Worm (Caenorhabditis elegans): ENCODE results near the gene alh-3.
"Not testable (repeated sequence)": the region's sequence is repeated elsewhere in the genome, so short reads cannot be mapped to it uniquely, and the experiment has no call there.

The alh-3 gene

ce11 chrIV:11022303-11022702, at the start of gene alh-3:
TSS of gene alh-3 (plus strand) at chrIV:11022603.
- no peak for TF ChIP-seq flt-1 (GFP tag; IDR thresholded peaks at IDR 0.05)
- TF ChIP-seq ztf-23 (GFP tag; IDR thresholded peaks at IDR 0.05), result no peak

- TF ChIP-seq ztf-29 (GFP tag; IDR thresholded peaks at IDR 0.05) (no peak), cog-1 (tag; optimal IDR thresholded peaks at IDR 0.05) (no peak), T22C8.4 (GFP tag; IDR thresholded peaks at IDR 0.05) (no peak), ztf-23 (GFP tag; IDR thresholded peaks at IDR 0.05) (no peak), klf-2 (GFP tag; conservative IDR thresholded peaks at IDR 0.05) (no peak), ref-1 (GFP tag; conservative IDR thresholded peaks at IDR 0.05) (no peak), tab-1 (GFP tag; IDR thresholded peaks at IDR 0.05) (no peak), med-1 (GFP tag; optimal IDR thresholded peaks at IDR 0.05; ENCODE audit: insufficient read depth) (no peak), flt-1 (GFP tag; IDR thresholded peaks at IDR 0.05) (no peak)
These were observed 46.4 kb upstream of the alh-3 start for ce11 chrIV:10975968-10976367.

- TF ChIP-seq klf-2 (GFP tag; conservative IDR thresholded peaks at IDR 0.05), result no peak
- no peak for TF ChIP-seq T22C8.4 (GFP tag; IDR thresholded peaks at IDR 0.05)
- no peak for TF ChIP-seq ref-1 (GFP tag; conservative IDR thresholded peaks at IDR 0.05)
- TF ChIP-seq ztf-29 (GFP tag; IDR thresholded peaks at IDR 0.05), result no peak
These were observed 43.8 kb upstream of the alh-3 start for ce11 chrIV:10978641-10979040.

- TF ChIP-seq ref-1 (GFP tag; conservative IDR thresholded peaks at IDR 0.05) (no peak), ztf-29 (GFP tag; IDR thresholded peaks at IDR 0.05) (no peak), klf-2 (GFP tag; conservative IDR thresholded peaks at IDR 0.05) (no peak), med-1 (GFP tag; optimal IDR thresholded peaks at IDR 0.05; ENCODE audit: insufficient read depth) (no peak), flt-1 (GFP tag; IDR thresholded peaks at IDR 0.05) (no peak), ztf-23 (GFP tag; IDR thresholded peaks at IDR 0.05) (no peak), T22C8.4 (GFP tag; IDR thresholded peaks at IDR 0.05) (no peak)
These were observed 42.7 kb upstream of the alh-3 start for ce11 chrIV:10979689-10980088.

ce11 chrIV:10980628-10981027, 41.8 kb upstream of the alh-3 start:
- no peak for TF ChIP-seq T22C8.4 (GFP tag; IDR thresholded peaks at IDR 0.05)
- no peak for TF ChIP-seq ztf-23 (GFP tag; IDR thresholded peaks at IDR 0.05)
- no peak for TF ChIP-seq ztf-29 (GFP tag; IDR thresholded peaks at IDR 0.05)
- no peak for TF ChIP-seq cog-1 (tag; optimal IDR thresholded peaks at IDR 0.05)
- TF ChIP-seq med-1 (GFP tag; optimal IDR thresholded peaks at IDR 0.05; ENCODE audit: insufficient read depth), result no peak
- TF ChIP-seq ref-1 (GFP tag; conservative IDR thresholded peaks at IDR 0.05), result no peak

- TF ChIP-seq cog-1 (tag; optimal IDR thresholded peaks at IDR 0.05) (no peak), flt-1 (GFP tag; IDR thresholded peaks at IDR 0.05) (no peak), ztf-23 (GFP tag; IDR thresholded peaks at IDR 0.05) (no peak), tab-1 (GFP tag; IDR thresholded peaks at IDR 0.05) (no peak), T22C8.4 (GFP tag; IDR thresholded peaks at IDR 0.05) (no peak), klf-2 (GFP tag; conservative IDR thresholded peaks at IDR 0.05) (no peak), med-1 (GFP tag; optimal IDR thresholded peaks at IDR 0.05; ENCODE audit: insufficient read depth) (no peak)
These were observed 40.6 kb upstream of the alh-3 start, which contains the start of gene Y43E12A.2 for ce11 chrIV:10981761-10982160. TSS of gene Y43E12A.2 (plus strand) at chrIV:10982061.

ce11 chrIV:10985568-10986035, 36.8 kb upstream of the alh-3 start, which contains the start of gene cyb-2.1:
TSS of gene cyb-2.1 (plus strand) at chrIV:10985985.
- no peak for TF ChIP-seq ztf-23 (GFP tag; IDR thresholded peaks at IDR 0.05)
- TF ChIP-seq ref-1 (GFP tag; conservative IDR thresholded peaks at IDR 0.05), result no peak
- TF ChIP-seq tab-1 (GFP tag; IDR thresholded peaks at IDR 0.05), result no peak
- no peak for TF ChIP-seq ztf-29 (GFP tag; IDR thresholded peaks at IDR 0.05)
- no peak for TF ChIP-seq cog-1 (tag; optimal IDR thresholded peaks at IDR 0.05)
- no peak for TF ChIP-seq T22C8.4 (GFP tag; IDR thresholded peaks at IDR 0.05)
- TF ChIP-seq flt-1 (GFP tag; IDR thresholded peaks at IDR 0.05), result no peak
- no peak for TF ChIP-seq med-1 (GFP tag; optimal IDR thresholded peaks at IDR 0.05; ENCODE audit: insufficient read depth)
- TF ChIP-seq klf-2 (GFP tag; conservative IDR thresholded peaks at IDR 0.05), result no peak

ce11 chrIV:10987342-10987945, 35.0 kb upstream of the alh-3 start, which contains the start of gene Y43E12A.3:
TSS of gene Y43E12A.3 (plus strand) at chrIV:10987895.
- TF ChIP-seq tab-1 (GFP tag; IDR thresholded peaks at IDR 0.05); ref-1 (GFP tag; conservative IDR thresholded peaks at IDR 0.05); flt-1 (GFP tag; IDR thresholded peaks at IDR 0.05): not testable (repeated sequence)

ce11 chrIV:10990699-10991098, 31.7 kb upstream of the alh-3 start, which contains the start of gene F13H10.5:
TSS of gene F13H10.5 (plus strand) at chrIV:10990999.
- TF ChIP-seq ztf-23 (GFP tag; IDR thresholded peaks at IDR 0.05), result no peak
- no peak for TF ChIP-seq ref-1 (GFP tag; conservative IDR thresholded peaks at IDR 0.05)
- no peak for TF ChIP-seq T22C8.4 (GFP tag; IDR thresholded peaks at IDR 0.05)
- no peak for TF ChIP-seq ztf-29 (GFP tag; IDR thresholded peaks at IDR 0.05)
- TF ChIP-seq flt-1 (GFP tag; IDR thresholded peaks at IDR 0.05), result no peak
- no peak for TF ChIP-seq cog-1 (tag; optimal IDR thresholded peaks at IDR 0.05)
- no peak for TF ChIP-seq klf-2 (GFP tag; conservative IDR thresholded peaks at IDR 0.05)
- TF ChIP-seq tab-1 (GFP tag; IDR thresholded peaks at IDR 0.05), result no peak
- no peak for TF ChIP-seq med-1 (GFP tag; optimal IDR thresholded peaks at IDR 0.05; ENCODE audit: insufficient read depth)

- TF ChIP-seq cog-1 (tag; optimal IDR thresholded peaks at IDR 0.05) (no peak), ztf-23 (GFP tag; IDR thresholded peaks at IDR 0.05) (no peak), ztf-29 (GFP tag; IDR thresholded peaks at IDR 0.05) (no peak), T22C8.4 (GFP tag; IDR thresholded peaks at IDR 0.05) (no peak), tab-1 (GFP tag; IDR thresholded peaks at IDR 0.05) (no peak), klf-2 (GFP tag; conservative IDR thresholded peaks at IDR 0.05) (no peak), flt-1 (GFP tag; IDR thresholded peaks at IDR 0.05) (no peak), ref-1 (GFP tag; conservative IDR thresholded peaks at IDR 0.05) (no peak), med-1 (GFP tag; optimal IDR thresholded peaks at IDR 0.05; ENCODE audit: insufficient read depth) (no peak)
These were observed 20.8 kb upstream of the alh-3 start, which contains the start of gene F13H10.9 for ce11 chrIV:11001614-11002013. TSS of gene F13H10.9 (plus strand) at chrIV:11001914.
